Fruit fly (Drosophila melanogaster) whole organism, embryonic: ENCODE results near the gene CG32298.

ENCODE experiments used
- Ada2b ChIP-seq: fragments of 200-800 bp; sonication (Bioruptor generic); IDR thresholded peaks from 2 replicates; pipeline ENCODE4 v1.3.6; 2022; ENCODE audit warnings: missing biosample characterization, missing genetic modification characterization
- B-H2 ChIP-seq: fragments of 200-800 bp; sonication (Bioruptor generic); optimal IDR thresholded peaks from 2 replicates; lab custom pipeline; 2018; ENCODE audit warnings: missing biosample characterization, mild to moderate bottlenecking, missing genetic modification characterization
- C15 ChIP-seq: fragments of 200-800 bp; sonication (Bioruptor generic); IDR thresholded peaks from 3 replicates; pipeline ENCODE4 v1.3.6; 2022; ENCODE audit warnings: missing biosample characterization, missing genetic modification characterization
- CG10209 ChIP-seq: fragments of 200-800 bp; sonication (Bioruptor generic); optimal IDR thresholded peaks from 3 replicates; lab custom pipeline; 2017; ENCODE audit warnings: missing biosample characterization, mild to moderate bottlenecking, missing genetic modification characterization, missing genetic modification reagents
- CG11504 ChIP-seq: fragments of 200-800 bp; sonication (Bioruptor generic); optimal IDR thresholded peaks from 3 replicates; lab custom pipeline; 2019; ENCODE audit warnings: missing biosample characterization, mild to moderate bottlenecking, missing genetic modification characterization, moderate library complexity
- CG11695 ChIP-seq: fragments of 200-800 bp; sonication (Bioruptor generic); IDR thresholded peaks from 3 replicates; pipeline ENCODE4 v1.3.6; 2022; ENCODE audit warnings: missing biosample characterization, missing genetic modification characterization
- CG12236 ChIP-seq: fragments of 200-800 bp; sonication (Bioruptor generic); optimal IDR thresholded peaks from 2 replicates; lab custom pipeline; 2016; ENCODE audit warnings: missing biosample characterization, missing genetic modification characterization
- CG1233 ChIP-seq: fragments of 200-800 bp; sonication (Bioruptor generic); optimal IDR thresholded peaks from 4 replicates; lab custom pipeline; 2018; ENCODE audit warnings: missing biosample characterization, mild to moderate bottlenecking, missing genetic modification characterization
- CG12659 ChIP-seq: fragments of 200-800 bp; sonication (Bioruptor generic); optimal IDR thresholded peaks from 3 replicates; lab custom pipeline; 2017; ENCODE audit warnings: mild to moderate bottlenecking, missing biosample characterization, missing genetic modification reagents, missing genetic modification characterization
- CG14860 ChIP-seq: fragments of 200-800 bp; sonication (Bioruptor generic); IDR thresholded peaks from 3 replicates; pipeline ENCODE4 v1.3.6; 2022; ENCODE audit warnings: missing biosample characterization, missing genetic modification characterization; ENCODE audit not compliant: partially characterized antibody
- CG1602 ChIP-seq: fragments of 200-800 bp; sonication (Bioruptor generic); optimal IDR thresholded peaks from 3 replicates; lab custom pipeline; 2016; ENCODE audit warnings: missing biosample characterization, missing genetic modification characterization
- CG1647 ChIP-seq: fragments of 200-800 bp; sonication (Bioruptor generic); optimal IDR thresholded peaks from 3 replicates; lab custom pipeline; 2016; ENCODE audit warnings: missing biosample characterization, missing genetic modification characterization
- CG16815 ChIP-seq: fragments of 200-800 bp; sonication (Bioruptor generic); optimal IDR thresholded peaks from 3 replicates; lab custom pipeline; 2017; ENCODE audit warnings: missing biosample characterization, mild to moderate bottlenecking, missing genetic modification characterization
- CG17186 ChIP-seq: fragments of 200-800 bp; sonication (Bioruptor generic); optimal IDR thresholded peaks from 3 replicates; lab custom pipeline; 2017; ENCODE audit warnings: missing biosample characterization, missing genetic modification reagents, missing genetic modification characterization
- CG17328 ChIP-seq: fragments of 200-800 bp; sonication (Bioruptor generic); IDR thresholded peaks from 2 replicates; pipeline ENCODE4 v1.3.6; 2022; ENCODE audit warnings: missing biosample characterization, missing genetic modification characterization
- CG32532 ChIP-seq: fragments of 200-800 bp; sonication (Bioruptor generic); IDR thresholded peaks from 2 replicates; pipeline ENCODE4 v1.3.6; 2022; ENCODE audit warnings: missing biosample characterization, missing genetic modification characterization
- CG3407 ChIP-seq: fragments of 200-800 bp; sonication (Bioruptor generic); optimal IDR thresholded peaks from 2 replicates; lab custom pipeline; 2018; ENCODE audit warnings: missing biosample characterization, mild to moderate bottlenecking, missing genetic modification characterization
- CG4282 ChIP-seq: fragments of 200-800 bp; sonication (Bioruptor generic); optimal IDR thresholded peaks from 2 replicates; lab custom pipeline; 2016; ENCODE audit warnings: missing biosample characterization, missing genetic modification characterization
- CG4617 ChIP-seq: fragments of 200-800 bp; sonication (Bioruptor generic); optimal IDR thresholded peaks from 3 replicates; lab custom pipeline; 2016; ENCODE audit warnings: missing biosample characterization, missing genetic modification characterization, borderline replicate concordance
- CG4707 ChIP-seq: fragments of 200-800 bp; sonication (Bioruptor generic); optimal IDR thresholded peaks from 2 replicates; lab custom pipeline; 2018; ENCODE audit warnings: missing biosample characterization, mild to moderate bottlenecking, missing genetic modification characterization, moderate library complexity
- CG6654 ChIP-seq: fragments of 200-800 bp; sonication (Bioruptor generic); optimal IDR thresholded peaks from 2 replicates; lab custom pipeline; 2017; ENCODE audit warnings: missing biosample characterization, mild to moderate bottlenecking, missing genetic modification characterization
- CG6854 ChIP-seq: fragments of 200-800 bp; sonication (Bioruptor generic); optimal IDR thresholded peaks from 3 replicates; lab custom pipeline; 2017; ENCODE audit warnings: missing biosample characterization, mild to moderate bottlenecking, missing genetic modification characterization
- CG9797 ChIP-seq: fragments of 200-800 bp; sonication (Bioruptor generic); optimal IDR thresholded peaks from 3 replicates; lab custom pipeline; 2018; ENCODE audit warnings: missing biosample characterization, mild to moderate bottlenecking, missing genetic modification characterization
- Fer2 ChIP-seq: fragments of 200-800 bp; sonication (Bioruptor generic); optimal IDR thresholded peaks from 2 replicates; lab custom pipeline; 2018; ENCODE audit warnings: missing biosample characterization, mild to moderate bottlenecking, missing genetic modification characterization, moderate library complexity
- Hand ChIP-seq: fragments of 200-800 bp; sonication (Bioruptor generic); optimal IDR thresholded peaks from 2 replicates; lab custom pipeline; 2017; ENCODE audit warnings: mild to moderate bottlenecking, missing biosample characterization, missing genetic modification reagents, missing genetic modification characterization
- Hr51 ChIP-seq, 2 experiments: fragments of 200-800 bp; sonication (Bioruptor generic); optimal IDR thresholded peaks; 2 replicates in 1 of 2; 3 replicates in 1 of 2; lab custom pipeline; 2016 to 2018; ENCODE audit warnings: missing biosample characterization in 2 of 2, missing genetic modification characterization in 2 of 2, mild to moderate bottlenecking in 1 of 2, moderate library complexity in 1 of 2
- NFAT ChIP-seq: fragments of 200-800 bp; sonication (Bioruptor generic); IDR thresholded peaks from 2 replicates; pipeline ENCODE4 v1.3.6; 2022; ENCODE audit warnings: missing biosample characterization, missing genetic modification characterization
- Neu2 ChIP-seq: fragments of 200-800 bp; sonication (Bioruptor generic); optimal IDR thresholded peaks from 3 replicates; lab custom pipeline; 2016; ENCODE audit warnings: missing biosample characterization, missing genetic modification characterization, borderline replicate concordance
- Nf-YA ChIP-seq: fragments of 200-800 bp; sonication (Bioruptor generic); IDR thresholded peaks from 2 replicates; pipeline ENCODE4 v1.3.6; 2022; ENCODE audit warnings: missing biosample characterization, missing genetic modification characterization
- Rfx ChIP-seq: fragments of 200-800 bp; sonication (Bioruptor generic); IDR thresholded peaks from 2 replicates; pipeline ENCODE4 v1.3.6; 2022; ENCODE audit warnings: missing biosample characterization, missing genetic modification characterization
- Sox100B ChIP-seq: fragments of 200-800 bp; sonication (Bioruptor generic); optimal IDR thresholded peaks from 3 replicates; lab custom pipeline; 2018; ENCODE audit warnings: missing biosample characterization, mild to moderate bottlenecking, missing genetic modification characterization
- abd-A ChIP-seq: fragments of 200-800 bp; sonication (Bioruptor generic); optimal IDR thresholded peaks from 3 replicates; lab custom pipeline; 2019; ENCODE audit warnings: missing biosample characterization, mild to moderate bottlenecking, missing genetic modification characterization, moderate library complexity
- ac ChIP-seq: fragments of 200-800 bp; sonication (Bioruptor generic); optimal IDR thresholded peaks from 3 replicates; lab custom pipeline; 2017; ENCODE audit warnings: missing biosample characterization, mild to moderate bottlenecking, missing genetic modification characterization
- ato ChIP-seq: fragments of 200-800 bp; sonication (Bioruptor generic); IDR thresholded peaks from 2 replicates; pipeline ENCODE4 v1.3.6; 2022; ENCODE audit warnings: missing biosample characterization, missing genetic modification characterization; ENCODE audit not compliant: partially characterized antibody
- dimm ChIP-seq: fragments of 200-800 bp; sonication (Bioruptor generic); IDR thresholded peaks from 2 replicates; pipeline ENCODE4 v1.3.6; 2022; ENCODE audit warnings: missing biosample characterization, missing genetic modification characterization
- dmrt99B ChIP-seq: fragments of 200-800 bp; sonication (Bioruptor generic); optimal IDR thresholded peaks from 2 replicates; lab custom pipeline; 2018; ENCODE audit warnings: missing biosample characterization, mild to moderate bottlenecking, missing genetic modification characterization, moderate library complexity
- fd102C ChIP-seq: fragments of 200-800 bp; sonication (Bioruptor generic); optimal IDR thresholded peaks from 2 replicates; lab custom pipeline; 2018; ENCODE audit warnings: missing biosample characterization, mild to moderate bottlenecking, missing genetic modification characterization, moderate library complexity
- gcm ChIP-seq: fragments of 200-800 bp; sonication (Bioruptor generic); optimal IDR thresholded peaks from 2 replicates; lab custom pipeline; 2019; ENCODE audit warnings: missing biosample characterization, mild to moderate bottlenecking, missing genetic modification characterization, moderate library complexity
- gcm2 ChIP-seq: fragments of 200-800 bp; sonication (Bioruptor generic); optimal IDR thresholded peaks from 2 replicates; lab custom pipeline; 2016; ENCODE audit warnings: missing biosample characterization, missing genetic modification characterization
- gem ChIP-seq: fragments of 200-800 bp; sonication (Bioruptor generic); optimal IDR thresholded peaks from 2 replicates; lab custom pipeline; 2019; ENCODE audit warnings: missing biosample characterization, mild to moderate bottlenecking, missing genetic modification characterization, moderate library complexity
- hb ChIP-seq: fragments of 200-800 bp; sonication (Bioruptor generic); IDR thresholded peaks from 3 replicates; pipeline ENCODE4 v1.3.6; 2022; ENCODE audit warnings: missing biosample characterization, missing genetic modification characterization; ENCODE audit not compliant: partially characterized antibody
- jigr1 ChIP-seq: fragments of 200-800 bp; sonication (Bioruptor generic); IDR thresholded peaks from 3 replicates; pipeline ENCODE4 v1.3.6; 2022; ENCODE audit warnings: missing biosample characterization, missing genetic modification characterization
- jumu ChIP-seq: fragments of 200-800 bp; sonication (Bioruptor generic); optimal IDR thresholded peaks from 3 replicates; lab custom pipeline; 2016; ENCODE audit warnings: missing biosample characterization, missing genetic modification characterization
- kah ChIP-seq: fragments of 200-800 bp; sonication (Bioruptor generic); optimal IDR thresholded peaks from 2 replicates; lab custom pipeline; 2018; ENCODE audit warnings: missing biosample characterization, mild to moderate bottlenecking, missing genetic modification characterization
- lmd ChIP-seq: fragments of 200-800 bp; sonication (Bioruptor generic); IDR thresholded peaks from 2 replicates; pipeline ENCODE4 v1.3.6; 2022; ENCODE audit warnings: missing biosample characterization, missing genetic modification characterization
- phol ChIP-seq: fragments of 200-800 bp; sonication (Bioruptor generic); optimal IDR thresholded peaks from 3 replicates; lab custom pipeline; 2018; ENCODE audit warnings: missing biosample characterization, mild to moderate bottlenecking, missing genetic modification characterization, moderate library complexity
- slbo ChIP-seq: fragments of 200-800 bp; sonication (Bioruptor generic); IDR thresholded peaks from 2 replicates; pipeline ENCODE4 v1.3.6; 2022; ENCODE audit warnings: missing biosample characterization, missing genetic modification characterization
- sqz ChIP-seq: fragments of 200-800 bp; sonication (Bioruptor generic); optimal IDR thresholded peaks from 3 replicates; lab custom pipeline; 2018; ENCODE audit warnings: missing biosample characterization, mild to moderate bottlenecking, missing genetic modification characterization
- zfh1 ChIP-seq: fragments of 200-800 bp; sonication (Bioruptor generic); IDR thresholded peaks from 3 replicates; pipeline ENCODE4 v1.3.6; 2022; ENCODE audit warnings: missing biosample characterization, missing genetic modification characterization

Gene CG32298

dm6 chr3L:2373421-2374043, 17.3 kb downstream of the CG32298 start, which contains the start of the genes mRpL23 and CG9004 (continued):
- TF ChIP-seq CG3407 (GFP tag; lab: Kevin White, UChicago) (peak; percentile 97), C15 (GFP tag; lab: Robert Waterston, UW) (peak; percentile 99), jigr1 (peak; percentile 99), sqz (GFP tag; lab: Kevin White, UChicago) (peak; percentile 97), CG12236 (peak; percentile 96), CG17328 (GFP tag; lab: Robert Waterston, UW) (peak; percentile 100), lmd (peak; percentile 100), Sox100B (GFP tag; lab: Kevin White, UChicago) (peak; percentile 97), ato (GFP tag; lab: Robert Waterston, UW) (no peak), hb (no peak), CG4707 (GFP tag; lab: Kevin White, UChicago) (peak; percentile 94), B-H2 (GFP tag; lab: Kevin White, UChicago) (peak; percentile 99), slbo (peak; percentile 100), Rfx (GFP tag; lab: Robert Waterston, UW) (peak; percentile 100), kah (GFP tag; lab: Kevin White, UChicago) (peak; percentile 95), CG11695 (GFP tag; lab: Robert Waterston, UW) (peak; percentile 99), dimm (peak; percentile 99), Nf-YA (GFP tag; lab: Robert Waterston, UW) (peak; percentile 98), ac (peak; percentile 95), CG4617 (peak; percentile 100), CG1647 (GFP tag; lab: Kevin White, UChicago) (peak; percentile 99), dmrt99B (tag; lab: Kevin White, UChicago) (peak; percentile 99), CG32532 (GFP tag; lab: Robert Waterston, UW) (peak; percentile 100), CG1602 (peak; percentile 100), gcm2 (peak; percentile 97), CG12659 (peak; percentile 99), Fer2 (tag; lab: Kevin White, UChicago) (peak; percentile 99), Ada2b (GFP tag; lab: Robert Waterston, UW) (peak; percentile 99), jumu (peak; percentile 98), phol (peak; percentile 99), CG4282 (GFP tag; lab: Kevin White, UChicago) (peak; percentile 95), CG9797 (GFP tag; lab: Kevin White, UChicago) (peak; percentile 70), fd102C (GFP tag; lab: Kevin White, UChicago) (peak; percentile 83), CG17186 (peak; percentile 96), gem (tag; lab: Kevin White, UChicago) (peak; percentile 100), CG11504 (tag; lab: Kevin White, UChicago) (peak; percentile 98), Hr51 (GFP tag; optimal IDR thresholded peaks at IDR 0.05; lab: Kevin White, UChicago) (peak; percentile 99), CG6854 (GFP tag; lab: Kevin White, UChicago) (peak; percentile 96), CG16815 (peak; percentile 99), Neu2 (GFP tag; lab: Kevin White, UChicago) (peak; percentile 92), gcm (GFP tag; lab: Kevin White, UChicago) (peak; percentile 98), NFAT (peak; percentile 100), CG14860 (GFP tag; lab: Robert Waterston, UW) (no peak), abd-A (tag; lab: Kevin White, UChicago) (peak; percentile 90), Hand (GFP tag; lab: Kevin White, UChicago) (peak; percentile 93), zfh1 (GFP tag; lab: Robert Waterston, UW) (peak; percentile 100), CG10209 (GFP tag; lab: Kevin White, UChicago) (peak; percentile 99), CG1233 (GFP tag; lab: Kevin White, UChicago) (peak; percentile 99), CG6654 (GFP tag; lab: Kevin White, UChicago) (peak; percentile 93)
